Fruit fly (Drosophila melanogaster): Measurements from ENCODE around the gene CG9500.

dm6 chr2L:6308651-6309050 is 49.5 kb downstream of the CG9500 start, which contains the start of the genes CG43922 and CG13984:
- TF ChIP-seq Mio (GFP tag; optimal IDR thresholded peaks at IDR 0.05) (no peak), CG32264 (GFP tag; optimal IDR thresholded peaks at IDR 0.05) (no peak), ey (GFP tag; optimal IDR thresholded peaks at IDR 0.05) (no peak), CG9705 (GFP tag; optimal IDR thresholded peaks at IDR 0.05) (no peak), foxo (GFP tag; optimal IDR thresholded peaks at IDR 0.05) (no peak), lola (GFP tag; optimal IDR thresholded peaks at IDR 0.05) (no peak), sage (GFP tag; optimal IDR thresholded peaks at IDR 0.05) (no peak), dsf (GFP tag; optimal IDR thresholded peaks at IDR 0.05; ENCODE audit: borderline replicate concordance) (no peak), psq (GFP tag; optimal IDR thresholded peaks at IDR 0.05) (no peak), dl (GFP tag; optimal IDR thresholded peaks at IDR 0.05; ENCODE audit: insufficient read depth in 1 of 2, partially characterized antibody in 2 of 2) (no peak), h (GFP tag; optimal IDR thresholded peaks at IDR 0.05) (no peak), pan (optimal IDR thresholded peaks at IDR 0.05) (no peak)
